Fruit fly (Drosophila melanogaster) whole organism, embryonic: ENCODE results near the gene brv3.

Experiments
- CG10209 ChIP-seq: fragments of 200-800 bp; sonication (Bioruptor generic); optimal IDR thresholded peaks from 3 replicates; lab custom pipeline; 2017; ENCODE audit warnings: missing biosample characterization, mild to moderate bottlenecking, missing genetic modification characterization, missing genetic modification reagents
- CG1024 ChIP-seq: fragments of 200-800 bp; sonication (Bioruptor generic); IDR thresholded peaks from 2 replicates; pipeline ENCODE4 v1.3.6; 2022; ENCODE audit warnings: missing biosample characterization, missing genetic modification characterization
- CG10321 ChIP-seq: fragments of 200-800 bp; sonication (Bioruptor generic); IDR thresholded peaks from 2 replicates; pipeline ENCODE4 v1.3.6; 2022; ENCODE audit warnings: missing biosample characterization, missing genetic modification characterization
- CG10654 ChIP-seq: fragments of 200-800 bp; sonication (Bioruptor generic); optimal IDR thresholded peaks from 2 replicates; lab custom pipeline; 2016; ENCODE audit warnings: missing biosample characterization, missing genetic modification characterization
- CG12391 ChIP-seq: fragments of 200-800 bp; sonication (Bioruptor generic); optimal IDR thresholded peaks from 3 replicates; lab custom pipeline; 2018; ENCODE audit warnings: missing biosample characterization, mild to moderate bottlenecking, missing genetic modification characterization, moderate library complexity
- CG13123 ChIP-seq: fragments of 200-800 bp; sonication (Bioruptor generic); optimal IDR thresholded peaks from 2 replicates; lab custom pipeline; 2016; ENCODE audit warnings: missing biosample characterization, missing genetic modification characterization
- CG13775 ChIP-seq: fragments of 200-800 bp; sonication (Bioruptor generic); optimal IDR thresholded peaks from 3 replicates; lab custom pipeline; 2017; ENCODE audit warnings: missing biosample characterization, mild to moderate bottlenecking, missing genetic modification characterization
- CG15073 ChIP-seq: fragments of 200-800 bp; sonication (Bioruptor generic); optimal IDR thresholded peaks from 2 replicates; lab custom pipeline; 2016; ENCODE audit warnings: missing biosample characterization, missing genetic modification characterization
- CG17359 ChIP-seq: fragments of 200-800 bp; sonication (Bioruptor generic); optimal IDR thresholded peaks from 3 replicates; lab custom pipeline; 2018; ENCODE audit warnings: missing biosample characterization, mild to moderate bottlenecking, missing genetic modification characterization, moderate library complexity
- CG17361 ChIP-seq: fragments of 200-800 bp; sonication (Bioruptor generic); IDR thresholded peaks from 3 replicates; pipeline ENCODE4 v1.3.6; 2022; ENCODE audit warnings: missing biosample characterization, missing genetic modification characterization
- CG34224 ChIP-seq: fragments of 200-800 bp; sonication (Bioruptor generic); IDR thresholded peaks from 3 replicates; pipeline ENCODE4 v1.3.6; 2022; ENCODE audit warnings: missing biosample characterization, missing genetic modification characterization; ENCODE audit not compliant: partially characterized antibody
- CG3726 ChIP-seq: fragments of 200-800 bp; sonication (Bioruptor generic); IDR thresholded peaks from 3 replicates; pipeline ENCODE4, ENCODE4 v1.3.6; 2022; ENCODE audit warnings: missing biosample characterization, missing genetic modification characterization
- CG3995 ChIP-seq: fragments of 200-800 bp; sonication (Bioruptor generic); optimal IDR thresholded peaks from 3 replicates; lab custom pipeline; 2016; ENCODE audit warnings: missing biosample characterization, missing genetic modification characterization
- CG4820 ChIP-seq: fragments of 200-800 bp; sonication (Bioruptor generic); optimal IDR thresholded peaks from 3 replicates; lab custom pipeline; 2016; ENCODE audit warnings: missing biosample characterization, missing genetic modification characterization
- CG6791 ChIP-seq: fragments of 200-800 bp; sonication (Bioruptor generic); IDR thresholded peaks from 3 replicates; pipeline ENCODE4 v1.3.6; 2022; ENCODE audit warnings: missing biosample characterization, missing genetic modification characterization; ENCODE audit not compliant: partially characterized antibody
- CG9727 ChIP-seq: fragments of 200-800 bp; sonication (Bioruptor generic); optimal IDR thresholded peaks from 3 replicates; lab custom pipeline; 2017; ENCODE audit warnings: missing biosample characterization, mild to moderate bottlenecking, missing genetic modification characterization
- Camta ChIP-seq: fragments of 200-800 bp; sonication (Bioruptor generic); optimal IDR thresholded peaks from 2 replicates; lab custom pipeline; 2016; ENCODE audit warnings: missing biosample characterization, missing genetic modification characterization
- D19A ChIP-seq: fragments of 200-800 bp; optimal IDR thresholded peaks from 3 replicates; lab custom pipeline; 2019; ENCODE audit warnings: missing biosample characterization, mild to moderate bottlenecking, missing genetic modification characterization, moderate library complexity
- D19B ChIP-seq: fragments of 200-800 bp; sonication (Bioruptor generic); optimal IDR thresholded peaks from 2 replicates; lab custom pipeline; 2017; ENCODE audit warnings: missing biosample characterization, mild to moderate bottlenecking, missing genetic modification characterization
- Drgx ChIP-seq: fragments of 200-800 bp; sonication (Bioruptor generic); IDR thresholded peaks from 2 replicates; pipeline ENCODE4 v1.3.6; 2022; ENCODE audit warnings: missing biosample characterization, missing genetic modification characterization
- Ets65A ChIP-seq: fragments of 200-800 bp; sonication (Bioruptor generic); peaks from one replicate; lab custom pipeline; 2016; ENCODE audit warnings: missing biosample characterization, missing genetic modification characterization
- HLH3B ChIP-seq: fragments of 200-800 bp; sonication (Bioruptor generic); IDR thresholded peaks from 2 replicates; pipeline ENCODE4 v1.3.6; 2022; ENCODE audit warnings: missing biosample characterization, missing genetic modification characterization
- Hsf ChIP-seq: fragments of 200-800 bp; sonication (Bioruptor generic); optimal IDR thresholded peaks from 3 replicates; lab custom pipeline; 2016; ENCODE audit warnings: missing biosample characterization, missing genetic modification characterization
- Med ChIP-seq: fragments of 200-800 bp; sonication (Bioruptor generic); peaks from one replicate; lab custom pipeline; 2016; ENCODE audit warnings: missing biosample characterization, missing genetic modification characterization, mild to moderate bottlenecking, inconsistent platforms, moderate library complexity
- NC2β ChIP-seq: fragments of 200-800 bp; sonication (Bioruptor generic); optimal IDR thresholded peaks from 2 replicates; lab custom pipeline; 2016; ENCODE audit warnings: missing biosample characterization, missing genetic modification characterization
- NK7.1 ChIP-seq: fragments of 200-800 bp; sonication (Bioruptor generic); optimal IDR thresholded peaks from 3 replicates; lab custom pipeline; 2016; ENCODE audit warnings: missing biosample characterization, missing genetic modification characterization
- Ptx1 ChIP-seq: fragments of 200-800 bp; sonication (Bioruptor generic); IDR thresholded peaks from 2 replicates; pipeline ENCODE4 v1.3.6; 2022; ENCODE audit warnings: missing biosample characterization, missing genetic modification characterization
- Rfx ChIP-seq: fragments of 200-800 bp; sonication (Bioruptor generic); IDR thresholded peaks from 2 replicates; pipeline ENCODE4 v1.3.6; 2022; ENCODE audit warnings: missing biosample characterization, missing genetic modification characterization
- chif ChIP-seq, 2 experiments: fragments of 200-800 bp; sonication (Bioruptor generic); optimal IDR thresholded peaks; 3 replicates each; lab custom pipeline; 2016; ENCODE audit warnings: missing biosample characterization in 2 of 2, missing genetic modification characterization in 2 of 2
- dysf ChIP-seq: fragments of 200-800 bp; sonication (Bioruptor generic); IDR thresholded peaks from 3 replicates; pipeline ENCODE4 v1.3.6; 2022; ENCODE audit warnings: missing biosample characterization, missing genetic modification characterization
- grau ChIP-seq: fragments of 200-800 bp; optimal IDR thresholded peaks from 3 replicates; lab custom pipeline; 2019; ENCODE audit warnings: missing biosample characterization, mild to moderate bottlenecking, missing genetic modification characterization, moderate library complexity
- insv ChIP-seq, 2 experiments: fragments of 200-800 bp; sonication (Bioruptor generic); optimal IDR thresholded peaks; 3 replicates each; lab custom pipeline; 2016 to 2018; ENCODE audit warnings: missing biosample characterization in 2 of 2, missing genetic modification characterization in 2 of 2
- nerfin-1 ChIP-seq: fragments of 200-800 bp; sonication (Bioruptor generic); optimal IDR thresholded peaks from 3 replicates; lab custom pipeline; 2019; ENCODE audit warnings: missing biosample characterization, mild to moderate bottlenecking, missing genetic modification characterization, moderate library complexity
- phol ChIP-seq: fragments of 200-800 bp; sonication (Bioruptor generic); optimal IDR thresholded peaks from 3 replicates; lab custom pipeline; 2018; ENCODE audit warnings: missing biosample characterization, mild to moderate bottlenecking, missing genetic modification characterization, moderate library complexity
- row ChIP-seq: fragments of 200-800 bp; sonication (Bioruptor generic); IDR thresholded peaks from 3 replicates; pipeline ENCODE4 v1.3.6; 2022; ENCODE audit warnings: missing biosample characterization, missing genetic modification characterization
- sens ChIP-seq: fragments of 200-800 bp; sonication (Bioruptor generic); peaks from one replicate; lab custom pipeline; 2016; ENCODE audit warnings: missing biosample characterization, missing genetic modification characterization
- seq ChIP-seq: fragments of 200-800 bp; sonication (Bioruptor generic); IDR thresholded peaks from 2 replicates; pipeline ENCODE4 v1.3.6; 2022; ENCODE audit warnings: missing biosample characterization, missing genetic modification characterization
- slbo ChIP-seq: fragments of 200-800 bp; sonication (Bioruptor generic); IDR thresholded peaks from 2 replicates; pipeline ENCODE4 v1.3.6; 2022; ENCODE audit warnings: missing biosample characterization, missing genetic modification characterization
- unc-4 ChIP-seq: fragments of 200-800 bp; sonication (Bioruptor generic); IDR thresholded peaks from 2 replicates; pipeline ENCODE4 v1.3.6; 2022; ENCODE audit warnings: missing biosample characterization, missing genetic modification characterization; ENCODE audit not compliant: partially characterized antibody

Gene brv3

DNA sequence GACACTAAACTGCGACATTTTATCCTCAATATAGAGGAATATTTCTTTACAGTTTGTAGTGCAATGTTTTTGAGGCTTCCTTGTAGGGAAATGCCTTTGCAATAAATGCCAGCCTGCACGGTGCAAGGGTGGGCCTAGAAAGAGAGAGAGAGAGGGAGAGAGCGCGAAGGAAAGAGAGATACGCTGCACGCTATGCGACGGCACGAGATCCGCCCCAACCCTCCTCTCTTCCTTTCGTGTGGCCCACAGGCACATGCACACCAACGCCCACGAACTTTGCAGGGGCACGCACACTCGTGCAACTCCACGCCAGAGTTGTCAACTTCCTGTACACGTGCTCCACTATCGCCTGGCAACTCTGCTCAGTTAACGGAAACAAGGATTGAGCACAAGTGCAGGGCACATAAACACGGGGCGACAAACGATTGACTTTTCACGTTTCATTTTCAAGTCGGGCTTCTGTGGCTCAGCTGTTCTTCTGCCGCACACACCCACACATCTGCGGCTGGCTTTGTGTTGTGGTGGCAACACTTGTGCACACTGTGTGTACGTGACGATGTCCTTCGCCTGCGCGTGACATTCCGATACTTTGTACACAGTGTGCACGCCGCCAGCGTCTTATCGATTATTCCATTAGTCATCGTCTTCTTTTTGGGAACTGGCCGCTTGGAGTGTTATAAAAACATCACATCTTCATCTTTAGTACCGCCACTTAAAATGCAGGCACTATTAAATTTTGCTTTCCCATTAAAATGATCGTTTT, 11.8 kb upstream of the brv3 start (continued):
- TF ChIP-seq D19B (GFP tag; lab: Kevin White, UChicago) (no peak), seq (peak; percentile 18; the same call in 1 of the 2 replicates), nerfin-1 (tag; lab: Kevin White, UChicago) (peak; percentile 51), CG1024 (GFP tag; lab: Robert Waterston, UW) (no peak), CG6791 (GFP tag; lab: Robert Waterston, UW) (0 out of 3 replicates have a peak, but pooled peaks have one; percentile 46), unc-4 (GFP tag; lab: Robert Waterston, UW) (peak; percentile 41; the same call in 1 of the 2 replicates)

DNA sequence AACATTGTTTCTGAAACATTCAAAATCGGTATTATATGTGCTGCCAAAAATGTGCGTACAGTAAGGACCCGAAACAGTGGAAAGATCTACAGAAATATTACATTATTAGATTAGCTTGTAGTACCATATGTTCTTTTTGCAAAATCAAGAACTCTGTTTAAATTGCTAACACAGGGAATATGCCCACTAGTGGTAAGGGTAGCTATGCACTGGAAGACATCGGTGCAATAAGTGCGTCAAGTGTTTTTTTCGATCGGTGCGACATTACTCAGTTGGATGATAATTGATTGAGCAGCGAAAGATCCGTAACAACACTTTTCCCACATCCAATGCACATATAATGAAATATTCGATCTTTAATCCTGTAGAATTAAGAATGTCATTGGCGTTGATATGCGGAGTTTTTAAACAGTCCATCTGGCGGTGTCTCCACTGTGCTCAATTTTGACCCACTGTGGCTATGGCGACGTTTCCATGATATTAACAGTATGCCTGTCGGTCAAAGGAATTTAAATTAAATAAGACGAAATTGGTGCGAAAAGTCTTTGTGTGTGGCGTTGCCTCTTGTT, 10.8 kb upstream of the brv3 start:
- TF ChIP-seq Rfx (GFP tag; lab: Robert Waterston, UW), result peak; percentile 15; the same call in 1 of the 2 replicates
- TF ChIP-seq CG4820 (GFP tag; lab: Kevin White, UChicago), result no peak
- TF ChIP-seq CG12391, result peak; percentile 0
- TF ChIP-seq CG10654 (GFP tag; lab: Kevin White, UChicago), result no peak
- peak; percentile 47 for TF ChIP-seq D19A
- TF ChIP-seq CG13123 (GFP tag; lab: Kevin White, UChicago), result no peak
- 0 out of 2 replicates have a peak, but pooled peaks have one; percentile 15 for TF ChIP-seq Ptx1 (GFP tag; lab: Robert Waterston, UW)
- TF ChIP-seq HLH3B (GFP tag; lab: Robert Waterston, UW), result 0 out of 2 replicates have a peak, but pooled peaks have one; percentile 11
- TF ChIP-seq chif (GFP tag; optimal IDR thresholded peaks at IDR 0.05; lab: Kevin White, UChicago), result peak in 1 of 2 experiments; percentile 17
- peak; percentile 76 for TF ChIP-seq Ets65A (GFP tag; lab: Kevin White, UChicago)
- TF ChIP-seq CG3995 (GFP tag; lab: Kevin White, UChicago), result no peak
- no peak for TF ChIP-seq Camta (GFP tag; lab: Kevin White, UChicago)
- TF ChIP-seq row (GFP tag; lab: Robert Waterston, UW), result peak; percentile 30; the same call in 2 of the 3 replicates
- no peak for TF ChIP-seq CG10321
- no peak for TF ChIP-seq NK7.1 (GFP tag; lab: Kevin White, UChicago)
- peak; percentile 9 for TF ChIP-seq CG10209 (GFP tag; lab: Kevin White, UChicago)
- TF ChIP-seq Hsf, result peak; percentile 11
- TF ChIP-seq phol (tag; lab: Kevin White, UChicago), result peak; percentile 2
- TF ChIP-seq sens, result peak; percentile 71
- peak; percentile 18 for TF ChIP-seq CG13775 (GFP tag; lab: Kevin White, UChicago)
- peak; percentile 41; the same call in 1 of the 2 replicates for TF ChIP-seq Drgx (GFP tag; lab: Robert Waterston, UW)
- TF ChIP-seq CG3726 (GFP tag; lab: Robert Waterston, UW), result 0 out of 3 replicates have a peak, but pooled peaks have one; percentile 48
- peak; percentile 11 for TF ChIP-seq grau
- TF ChIP-seq CG15073 (GFP tag; lab: Kevin White, UChicago), result no peak
- peak; percentile 21 for TF ChIP-seq CG9727
- TF ChIP-seq slbo, result peak; percentile 21; the same call in 1 of the 2 replicates
- 0 out of 3 replicates have a peak, but pooled peaks have one; percentile 11 for TF ChIP-seq CG17361 (GFP tag; lab: Robert Waterston, UW)
- TF ChIP-seq insv (GFP tag; optimal IDR thresholded peaks at IDR 0.05; lab: Kevin White, UChicago), result no peak
- no peak for TF ChIP-seq NC2β
- TF ChIP-seq dysf (GFP tag; lab: Robert Waterston, UW), result 0 out of 3 replicates have a peak, but pooled peaks have one; percentile 23
- no peak for TF ChIP-seq CG34224 (GFP tag; lab: Robert Waterston, UW)
- no peak for TF ChIP-seq Med (GFP tag; lab: Kevin White, UChicago)
- peak; percentile 32 for TF ChIP-seq CG17359
